Worm (Caenorhabditis elegans) whole organism, young adult: ENCODE results near the gene lgc-38.

Source experiments
- C06A6.2 ChIP-seq: fragments of 200-800 bp; sonication (Bioruptor generic); conservative IDR thresholded peaks from 2 replicates; pipeline ENCODE4 v1.3.6; 2022; ENCODE audit warnings: missing genetic modification characterization, missing compliant biosample characterization
- C17E4.6 ChIP-seq: fragments of 200-800 bp; sonication (Bioruptor generic); IDR thresholded peaks from 2 replicates; pipeline ENCODE4 v1.3.6; 2022; ENCODE audit warnings: missing genetic modification reagents, missing genetic modification characterization, missing compliant biosample characterization
- D2030.7 ChIP-seq: fragments of 200-800 bp; sonication (Bioruptor generic); IDR thresholded peaks from 2 replicates; pipeline ENCODE4 v1.3.6; 2022; ENCODE audit warnings: missing genetic modification reagents, missing genetic modification characterization, missing compliant biosample characterization
- F33H1.4 ChIP-seq: fragments of 200-800 bp; sonication (Bioruptor generic); IDR thresholded peaks from 2 replicates; pipeline ENCODE4 v1.3.6; 2022; ENCODE audit warnings: missing genetic modification reagents, missing genetic modification characterization, missing compliant biosample characterization
- F37B4.10 ChIP-seq: fragments of 200-800 bp; sonication (Bioruptor generic); IDR thresholded peaks from 2 replicates; pipeline ENCODE4 v1.3.6; 2022; ENCODE audit warnings: missing genetic modification characterization, missing compliant biosample characterization
- F49E8.2 ChIP-seq: sonication (generic microtip); optimal IDR thresholded peaks from 3 replicates; lab custom pipeline; 2017; ENCODE audit warnings: missing genetic modification characterization, mild to moderate bottlenecking, missing compliant biosample characterization, antibody characterized with exemption, moderate library complexity; ENCODE audit not compliant: insufficient read depth
- F55B11.4 ChIP-seq: sonication (generic microtip); optimal IDR thresholded peaks from 2 replicates; lab custom pipeline; 2016; ENCODE audit warnings: missing compliant biosample characterization, missing genetic modification characterization, borderline replicate concordance; ENCODE audit not compliant: insufficient read depth
- F57A8.1 ChIP-seq: fragments of 200-800 bp; sonication (Bioruptor generic); optimal IDR thresholded peaks from 2 replicates; lab custom pipeline; 2018; ENCODE audit warnings: mild to moderate bottlenecking, missing genetic modification characterization, moderate library complexity, missing compliant biosample characterization
- K11D2.4 ChIP-seq: fragments of 200-800 bp; sonication (Bioruptor generic); IDR thresholded peaks from 2 replicates; pipeline ENCODE4 v1.3.6; 2022; ENCODE audit warnings: missing genetic modification reagents, missing genetic modification characterization, missing compliant biosample characterization
- Y53F4B.3 ChIP-seq: fragments of 200-800 bp; sonication (Bioruptor generic); IDR thresholded peaks from 2 replicates; pipeline ENCODE4 v1.3.6; 2022; ENCODE audit warnings: missing genetic modification reagents, missing genetic modification characterization, missing compliant biosample characterization
- ZK185.1 ChIP-seq: sonication (generic microtip); optimal IDR thresholded peaks from 2 replicates; lab custom pipeline; 2016; ENCODE audit warnings: mild to moderate bottlenecking, missing genetic modification characterization, missing compliant biosample characterization; ENCODE audit not compliant: poor library complexity, severe bottlenecking
- ama-1 ChIP-seq, 3 experiments: fragments of 150-350 bp in 1 of 3; sonication (generic microtip) in 2 of 3; optimal IDR thresholded peaks; 2 replicates each; lab custom pipeline; 2014 to 2018; ENCODE audit warnings: missing biosample characterization in 2 of 3, missing genetic modification characterization in 2 of 3, missing genetic modification reagents in 2 of 3
- aptf-2 ChIP-seq: fragments of 200-800 bp; sonication (Bioruptor generic); conservative IDR thresholded peaks from 2 replicates; pipeline ENCODE4 v1.3.6; 2022; ENCODE audit warnings: missing genetic modification reagents, missing genetic modification characterization, missing compliant biosample characterization
- aptf-3 ChIP-seq: fragments of 200-800 bp; sonication (Bioruptor generic); IDR thresholded peaks from 2 replicates; pipeline ENCODE4 v1.3.6; 2022; ENCODE audit warnings: missing genetic modification characterization, missing compliant biosample characterization
- athp-1 ChIP-seq: sonication (generic microtip); optimal IDR thresholded peaks from 2 replicates; lab custom pipeline; 2017; ENCODE audit warnings: mild to moderate bottlenecking, missing genetic modification characterization, missing compliant biosample characterization
- attf-5 ChIP-seq: fragments of 200-800 bp; sonication (Bioruptor generic); optimal IDR thresholded peaks from 2 replicates; lab custom pipeline; 2018; ENCODE audit warnings: mild to moderate bottlenecking, missing genetic modification characterization, missing compliant biosample characterization
- bed-1 ChIP-seq: fragments of 200-800 bp; sonication (Bioruptor generic); IDR thresholded peaks from 2 replicates; pipeline ENCODE4 v1.3.6; 2022; ENCODE audit warnings: missing genetic modification reagents, missing genetic modification characterization, missing compliant biosample characterization
- cebp-2 ChIP-seq: fragments of 200-800 bp; sonication (Bioruptor generic); IDR thresholded peaks from 2 replicates; pipeline ENCODE4 v1.3.6; 2022; ENCODE audit warnings: missing genetic modification characterization, missing compliant biosample characterization
- ceh-58 ChIP-seq: fragments of 200-800 bp; sonication (Bioruptor generic); IDR thresholded peaks from 2 replicates; pipeline ENCODE4 v1.3.6; 2022; ENCODE audit warnings: missing genetic modification characterization, missing compliant biosample characterization
- ceh-91 ChIP-seq: fragments of 200-800 bp; sonication (Bioruptor generic); IDR thresholded peaks from 2 replicates; pipeline ENCODE4 v1.3.6; 2022; ENCODE audit warnings: missing genetic modification reagents, missing genetic modification characterization, missing compliant biosample characterization
- chd-7 ChIP-seq: sonication (generic microtip); optimal IDR thresholded peaks from 2 replicates; lab custom pipeline; 2016; ENCODE audit warnings: mild to moderate bottlenecking, missing genetic modification characterization, moderate library complexity, missing compliant biosample characterization
- die-1 ChIP-seq: sonication (generic microtip); optimal IDR thresholded peaks from 2 replicates; lab custom pipeline; 2016; ENCODE audit warnings: missing genotype, mild to moderate bottlenecking, missing genetic modification characterization, missing compliant biosample characterization
- dpff-1 ChIP-seq: sonication (generic microtip); optimal IDR thresholded peaks from 2 replicates; lab custom pipeline; 2017; ENCODE audit warnings: mild to moderate bottlenecking, missing genetic modification characterization, missing compliant biosample characterization
- dpl-1 ChIP-seq: fragments of 150-350 bp; optimal IDR thresholded peaks from 2 replicates; lab custom pipeline; 2014; ENCODE audit warnings: missing biosample characterization, missing genetic modification reagents, missing genetic modification characterization
- efl-1 ChIP-seq: fragments of 150-350 bp; optimal IDR thresholded peaks from 2 replicates; lab custom pipeline; 2014; ENCODE audit warnings: missing biosample characterization, missing genetic modification reagents, missing genetic modification characterization
- hlh-26 ChIP-seq: fragments of 200-800 bp; sonication (Bioruptor generic); conservative IDR thresholded peaks from 2 replicates; pipeline ENCODE4 v1.3.6; 2022; ENCODE audit warnings: missing genetic modification reagents, missing genetic modification characterization, missing compliant biosample characterization
- hmg-1.2 ChIP-seq: fragments of 200-800 bp; sonication (Bioruptor generic); IDR thresholded peaks from 2 replicates; pipeline ENCODE4 v1.3.6; 2022; ENCODE audit warnings: missing genetic modification reagents, missing genetic modification characterization, missing compliant biosample characterization
- lin-26 ChIP-seq: fragments of 200-800 bp; sonication (Bioruptor generic); IDR thresholded peaks from 2 replicates; pipeline ENCODE4 v1.3.6; 2022; ENCODE audit warnings: missing genetic modification reagents, missing genetic modification characterization, missing compliant biosample characterization
- lin-35 ChIP-seq, 3 experiments: fragments of 150-350 bp in 2 of 3; sonication (generic microtip) in 1 of 3; optimal IDR thresholded peaks; 2 replicates each; lab custom pipeline; 2014 to 2018; ENCODE audit warnings: missing biosample characterization in 3 of 3, missing genetic modification characterization in 3 of 3, missing genetic modification reagents in 3 of 3
- lin-40 ChIP-seq: sonication (generic microtip); optimal IDR thresholded peaks from 2 replicates; lab custom pipeline; 2016; ENCODE audit warnings: missing genetic modification characterization, mild to moderate bottlenecking, missing compliant biosample characterization, missing genotype, missing genetic modification reagents
- lin-54 ChIP-seq: fragments of 200-800 bp; sonication (Bioruptor generic); optimal IDR thresholded peaks from 2 replicates; lab custom pipeline; 2018; ENCODE audit warnings: mild to moderate bottlenecking, missing genetic modification characterization, missing compliant biosample characterization
- lsl-1 ChIP-seq: fragments of 200-800 bp; sonication (Bioruptor generic); optimal IDR thresholded peaks from 2 replicates; lab custom pipeline; 2018; ENCODE audit warnings: mild to moderate bottlenecking, missing genetic modification characterization, moderate library complexity, missing compliant biosample characterization
- madf-6 ChIP-seq: fragments of 200-800 bp; sonication (Bioruptor generic); IDR thresholded peaks from 2 replicates; pipeline ENCODE4 v1.3.6; 2022; ENCODE audit warnings: missing genetic modification reagents, missing genetic modification characterization, missing compliant biosample characterization
- mxl-1 ChIP-seq: sonication (generic microtip); optimal IDR thresholded peaks from 2 replicates; lab custom pipeline; 2016; ENCODE audit warnings: missing genetic modification characterization, missing compliant biosample characterization
- nhr-120 ChIP-seq: fragments of 200-800 bp; sonication (Bioruptor generic); IDR thresholded peaks from 2 replicates; pipeline ENCODE4 v1.3.6; 2022; ENCODE audit warnings: missing genetic modification characterization, missing compliant biosample characterization
- rec-8 ChIP-seq, 2 experiments: sonication (generic microtip); optimal IDR thresholded peaks; 2 replicates each; lab custom pipeline; 2016; ENCODE audit warnings: mild to moderate bottlenecking in 2 of 2, missing genetic modification characterization in 2 of 2, missing genetic modification reagents in 2 of 2, missing genotype in 2 of 2, missing biosample characterization in 1 of 2, missing compliant biosample characterization in 1 of 2, moderate library complexity in 1 of 2
- sea-2 ChIP-seq: fragments of 200-800 bp; sonication (Bioruptor generic); IDR thresholded peaks from 2 replicates; pipeline ENCODE4 v1.3.6; 2022; ENCODE audit warnings: missing genetic modification characterization, missing compliant biosample characterization
- snpc-1.1 ChIP-seq: sonication (generic microtip); optimal IDR thresholded peaks from 2 replicates; lab custom pipeline; 2017; ENCODE audit warnings: missing genetic modification characterization, mild to moderate bottlenecking, missing compliant biosample characterization, antibody characterized with exemption, moderate library complexity, missing genotype, missing genetic modification reagents; ENCODE audit not compliant: insufficient read depth
- xnd-1 ChIP-seq: sonication (generic microtip); optimal IDR thresholded peaks from 2 replicates; lab custom pipeline; 2016; ENCODE audit warnings: missing genotype, missing genetic modification reagents, missing genetic modification characterization, missing compliant biosample characterization
- zim-3 ChIP-seq: sonication (generic microtip); optimal IDR thresholded peaks from 2 replicates; lab custom pipeline; 2017; ENCODE audit warnings: mild to moderate bottlenecking, missing genetic modification characterization, moderate library complexity, missing compliant biosample characterization
- ztf-28 ChIP-seq: fragments of 200-800 bp; sonication (Bioruptor generic); IDR thresholded peaks from 2 replicates; pipeline ENCODE4 v1.3.6; 2022; ENCODE audit warnings: missing genetic modification reagents, missing genetic modification characterization, missing compliant biosample characterization

Gene lgc-38

DNA sequence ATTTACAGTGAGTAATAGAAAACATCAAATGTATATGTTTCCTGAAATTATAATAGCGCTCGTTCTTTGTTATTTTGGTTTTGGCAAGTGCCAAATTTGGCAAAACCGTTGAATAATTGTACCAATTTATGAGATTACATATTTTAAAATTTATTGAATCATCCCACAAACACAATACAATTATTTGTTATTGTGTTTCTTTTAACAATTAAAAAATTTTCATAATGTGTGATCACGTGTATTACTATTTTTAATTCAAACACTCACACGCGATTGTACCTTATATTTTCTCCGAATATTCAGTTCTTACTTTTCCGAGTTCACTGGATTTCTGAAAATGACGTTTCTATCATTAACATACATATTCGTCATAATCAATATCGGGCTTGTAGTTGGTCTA is 47.3 kb downstream of the lgc-38 start, which contains the start of gene R01H2.2:
TSS of gene R01H2.2 (plus strand) at position 301 of the 400 bp plus-strand sequence.
- TF ChIP-seq mxl-1 (tag; lab: Kevin White, UChicago) = no peak
- no peak for TF ChIP-seq C06A6.2 (GFP tag; lab: Robert Waterston, UW)
- no peak for TF ChIP-seq Y53F4B.3
- TF ChIP-seq cebp-2 = no peak
- TF ChIP-seq aptf-2 (GFP tag; lab: Robert Waterston, UW) = no peak
- TF ChIP-seq aptf-3 (GFP tag; lab: Robert Waterston, UW) = no peak
- TF ChIP-seq K11D2.4 (GFP tag; lab: Robert Waterston, UW) = no peak
- no peak for TF ChIP-seq ceh-58 (GFP tag; lab: Robert Waterston, UW)
- TF ChIP-seq C17E4.6 (GFP tag; lab: Robert Waterston, UW) = no peak
- TF ChIP-seq dpl-1 = no peak
- TF ChIP-seq F37B4.10 (GFP tag; lab: Robert Waterston, UW) = no peak
- no peak for TF ChIP-seq snpc-1.1 (tag; lab: Kevin White, UChicago)
- no peak for TF ChIP-seq F33H1.4 (GFP tag; lab: Robert Waterston, UW)
- no peak for TF ChIP-seq ztf-28

- TF ChIP-seq lin-54 (peak; percentile 55), lsl-1 (GFP tag; lab: Kevin White, UChicago) (peak; percentile 81), F55B11.4 (tag; lab: Kevin White, UChicago) (no peak), rec-8 (tag; optimal IDR thresholded peaks at IDR 0.05; lab: Kevin White, UChicago) (no peak), lin-26 (GFP tag; lab: Robert Waterston, UW) (no peak), hlh-26 (GFP tag; lab: Robert Waterston, UW) (no peak), cebp-2 (no peak), efl-1 (GFP tag; lab: Kevin White, UChicago) (peak; percentile 69), lin-35 (GFP tag; optimal IDR thresholded peaks at IDR 0.05; lab: Kevin White, UChicago) (no peak), lin-40 (tag; lab: Kevin White, UChicago) (no peak), F33H1.4 (GFP tag; lab: Robert Waterston, UW) (peak; percentile 79), F57A8.1 (GFP tag; lab: Kevin White, UChicago) (no peak), madf-6 (GFP tag; lab: Robert Waterston, UW) (peak; percentile 77), mxl-1 (tag; lab: Kevin White, UChicago) (no peak), athp-1 (no peak), ceh-91 (GFP tag; lab: Robert Waterston, UW) (peak; percentile 46), D2030.7 (GFP tag; lab: Robert Waterston, UW) (peak; percentile 17; the same call in 1 of the 2 replicates), chd-7 (tag; lab: Kevin White, UChicago) (no peak), xnd-1 (peak; percentile 39), ama-1 (optimal IDR thresholded peaks at IDR 0.05; lab: Kevin White, UChicago) (no peak), ama-1 (GFP tag; optimal IDR thresholded peaks at IDR 0.05; lab: Kevin White, UChicago) (no peak), hmg-1.2 (peak; percentile 16; the same call in 1 of the 2 replicates), sea-2 (GFP tag; lab: Robert Waterston, UW) (no peak), attf-5 (no peak)
Observed at ce11 chrIII:7060531-7061095, 51.7 kb downstream of the lgc-38 start, which contains the start of gene egg-2. TSS of gene egg-2 (minus strand) at chrIII:7060583.

DNA sequence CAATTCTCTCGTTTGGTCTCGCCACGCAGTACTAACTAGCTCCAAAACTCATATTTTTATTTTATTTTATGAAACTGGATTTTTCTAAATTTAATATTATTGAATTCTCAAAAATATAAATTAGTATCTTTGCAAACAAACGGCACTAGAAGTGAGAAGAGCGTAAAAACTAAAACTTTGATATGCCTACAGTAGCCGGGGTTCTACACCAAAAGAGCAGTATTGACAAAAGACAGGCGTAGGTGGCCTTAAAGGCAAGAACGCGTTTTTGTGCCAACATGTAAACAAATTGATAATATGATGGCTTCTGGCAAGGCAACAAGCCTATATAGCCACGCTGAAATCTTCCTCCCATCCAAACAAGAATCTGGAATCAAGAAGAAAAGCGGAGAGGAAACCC is 53.6 kb downstream of the lgc-38 start, which contains the start of gene R01H2.1:
TSS of gene R01H2.1 (plus strand) at position 301 of the 400 bp plus-strand sequence.
- TF ChIP-seq bed-1 (no peak), ZK185.1 (tag; lab: Kevin White, UChicago) (no peak), efl-1 (GFP tag; lab: Kevin White, UChicago) (no peak), F49E8.2 (tag; lab: Kevin White, UChicago) (no peak), nhr-120 (no peak), dpff-1 (tag; lab: Kevin White, UChicago) (no peak), zim-3 (tag; lab: Kevin White, UChicago) (no peak), die-1 (tag; lab: Kevin White, UChicago) (no peak), rec-8 (tag; optimal IDR thresholded peaks at IDR 0.05; lab: Kevin White, UChicago) (no peak), aptf-2 (GFP tag; lab: Robert Waterston, UW) (no peak)
